Worm (Caenorhabditis elegans) whole organism, L2 larva: ENCODE data around the gene F26F4.12.

ENCODE experiments used
- C34F6.9 ChIP-seq: fragments of 150-350 bp; optimal IDR thresholded peaks from 2 replicates; lab custom pipeline; 2014; ENCODE audit warnings: missing biosample characterization, missing genetic modification characterization
- F13H6.1 ChIP-seq: sonication (generic microtip); optimal IDR thresholded peaks from 2 replicates; lab custom pipeline; 2016; ENCODE audit warnings: missing genetic modification characterization, missing compliant biosample characterization
- Y55F3AM.14 ChIP-seq: fragments of 200-800 bp; sonication (Bioruptor generic); optimal IDR thresholded peaks from 2 replicates; lab custom pipeline; 2018; ENCODE audit warnings: mild to moderate bottlenecking, missing genetic modification characterization, missing compliant biosample characterization
- ZK546.5 ChIP-seq: sonication (generic microtip); optimal IDR thresholded peaks from 2 replicates; lab custom pipeline; 2017; ENCODE audit warnings: missing biosample characterization, missing genetic modification characterization
- alr-1 ChIP-seq: fragments of 150-350 bp; optimal IDR thresholded peaks from 2 replicates; lab custom pipeline; 2014; ENCODE audit warnings: missing biosample characterization, missing genetic modification characterization
- aly-2 ChIP-seq: fragments of 150-350 bp; optimal IDR thresholded peaks from 2 replicates; lab custom pipeline; 2014; ENCODE audit warnings: missing biosample characterization, missing genetic modification characterization
- blmp-1 ChIP-seq: sonication (generic microtip); optimal IDR thresholded peaks from 2 replicates; lab custom pipeline; 2017; ENCODE audit warnings: missing genetic modification characterization, mild to moderate bottlenecking, missing compliant biosample characterization, antibody characterized with exemption, moderate library complexity; ENCODE audit not compliant: insufficient read depth
- ceh-16 ChIP-seq: fragments of 150-350 bp; optimal IDR thresholded peaks from 2 replicates; lab custom pipeline; 2014; ENCODE audit warnings: missing biosample characterization, missing genetic modification characterization
- crh-2 ChIP-seq: sonication (generic microtip); optimal IDR thresholded peaks from 2 replicates; lab custom pipeline; 2017; ENCODE audit warnings: missing biosample characterization, missing genetic modification characterization
- egl-27 ChIP-seq: sonication (generic microtip); optimal IDR thresholded peaks from 3 replicates; lab custom pipeline; 2017; ENCODE audit warnings: missing biosample characterization, missing genetic modification reagents, missing genetic modification characterization
- elt-1 ChIP-seq: fragments of 150-350 bp; optimal IDR thresholded peaks from 2 replicates; lab custom pipeline; 2014; ENCODE audit warnings: missing biosample characterization, missing genetic modification characterization
- elt-3 ChIP-seq: sonication (generic microtip); optimal IDR thresholded peaks from 2 replicates; lab custom pipeline; 2017; ENCODE audit warnings: missing biosample characterization, missing genetic modification characterization
- fos-1 ChIP-seq: fragments of 150-350 bp; optimal IDR thresholded peaks from 2 replicates; lab custom pipeline; 2014; ENCODE audit warnings: missing biosample characterization, missing genetic modification characterization
- gmeb-1 ChIP-seq: fragments of 150-350 bp; optimal IDR thresholded peaks from 2 replicates; lab custom pipeline; 2014; ENCODE audit warnings: missing biosample characterization, missing genetic modification characterization
- lin-13 ChIP-seq: fragments of 150-350 bp; optimal IDR thresholded peaks from 2 replicates; lab custom pipeline; 2014; ENCODE audit warnings: missing biosample characterization, missing genetic modification reagents, missing genetic modification characterization
- lsy-2 ChIP-seq, 2 experiments: fragments of 150-350 bp in 1 of 2; sonication (generic microtip) in 1 of 2; optimal IDR thresholded peaks; 2 replicates each; lab custom pipeline; 2014 to 2017; ENCODE audit warnings: missing biosample characterization in 2 of 2, missing genetic modification characterization in 2 of 2
- mab-5 ChIP-seq: fragments of 150-350 bp; optimal IDR thresholded peaks from 2 replicates; lab custom pipeline; 2014; ENCODE audit warnings: missing biosample characterization, missing genetic modification characterization
- nhr-10 ChIP-seq: sonication (generic microtip); optimal IDR thresholded peaks from 2 replicates; lab custom pipeline; 2017; ENCODE audit warnings: missing biosample characterization, missing genetic modification characterization
- nhr-12 ChIP-seq: fragments of 150-350 bp; optimal IDR thresholded peaks from 2 replicates; lab custom pipeline; 2014; ENCODE audit warnings: missing biosample characterization, missing genetic modification characterization
- nhr-129 ChIP-seq: fragments of 150-350 bp; optimal IDR thresholded peaks from 2 replicates; lab custom pipeline; 2014; ENCODE audit warnings: missing biosample characterization, missing genetic modification characterization
- nhr-21 ChIP-seq: fragments of 150-350 bp; optimal IDR thresholded peaks from 2 replicates; lab custom pipeline; 2014; ENCODE audit warnings: missing biosample characterization, missing genetic modification characterization
- nhr-23 ChIP-seq: fragments of 150-350 bp; optimal IDR thresholded peaks from 2 replicates; lab custom pipeline; 2014; ENCODE audit warnings: missing biosample characterization, missing genetic modification reagents, missing genetic modification characterization
- nhr-237 ChIP-seq: fragments of 150-350 bp; optimal IDR thresholded peaks from 2 replicates; lab custom pipeline; 2014; ENCODE audit warnings: missing biosample characterization, missing genetic modification characterization
- nhr-25 ChIP-seq: fragments of 150-350 bp; sonication (generic microtip); optimal IDR thresholded peaks from 3 replicates; lab custom pipeline; 2014; ENCODE audit warnings: missing biosample characterization, missing genetic modification characterization
- nhr-6 ChIP-seq: fragments of 150-350 bp; optimal IDR thresholded peaks from 2 replicates; lab custom pipeline; 2014; ENCODE audit warnings: missing biosample characterization, missing genetic modification characterization
- peb-1 ChIP-seq: fragments of 150-350 bp; optimal IDR thresholded peaks from 2 replicates; lab custom pipeline; 2014; ENCODE audit warnings: missing biosample characterization, missing genetic modification characterization
- skn-1 ChIP-seq: sonication (generic microtip); optimal IDR thresholded peaks from 2 replicates; lab custom pipeline; 2017; ENCODE audit warnings: missing biosample characterization, missing genetic modification characterization
- snpc-4 ChIP-seq: fragments of 150-350 bp; optimal IDR thresholded peaks from 2 replicates; lab custom pipeline; 2014; ENCODE audit warnings: missing biosample characterization, missing genetic modification characterization
- unc-39 ChIP-seq: fragments of 150-350 bp; optimal IDR thresholded peaks from 2 replicates; lab custom pipeline; 2014; ENCODE audit warnings: missing biosample characterization, missing genetic modification characterization
- unc-55 ChIP-seq: fragments of 150-350 bp; sonication (generic microtip); optimal IDR thresholded peaks from 3 replicates; lab custom pipeline; 2014; ENCODE audit warnings: missing biosample characterization, missing genetic modification reagents, missing genetic modification characterization
- unc-62 ChIP-seq: fragments of 150-350 bp; optimal IDR thresholded peaks from 2 replicates; lab custom pipeline; 2014; ENCODE audit warnings: missing biosample characterization, missing genetic modification reagents, missing genetic modification characterization
- zag-1 ChIP-seq: fragments of 150-350 bp; optimal IDR thresholded peaks from 2 replicates; lab custom pipeline; 2014; ENCODE audit warnings: missing biosample characterization, missing genetic modification characterization
- ztf-1 ChIP-seq: fragments of 200-800 bp; sonication (Bioruptor generic); conservative IDR thresholded peaks from 2 replicates; pipeline ENCODE4 v1.3.6; 2022; ENCODE audit warnings: missing genetic modification characterization, missing compliant biosample characterization
- ztf-11 ChIP-seq: sonication (generic microtip); optimal IDR thresholded peaks from 2 replicates; lab custom pipeline; 2017; ENCODE audit warnings: missing biosample characterization, missing genetic modification characterization
- ztf-4 ChIP-seq: fragments of 150-350 bp; optimal IDR thresholded peaks from 2 replicates; lab custom pipeline; 2014; ENCODE audit warnings: missing biosample characterization, missing genetic modification characterization

The F26F4.12 gene

ce11 chrIII:4944213-4944612, 34.4 kb upstream of the F26F4.12 start, which contains the start of gene ntl-9:
TSS of gene ntl-9 (plus strand) at chrIII:4944513.
- TF ChIP-seq peb-1 (tag; lab: Kevin White, UChicago) (no peak), zag-1 (no peak), fos-1 (tag; lab: Kevin White, UChicago) (no peak), mab-5 (no peak)

ce11 chrIII:4939267-4939666, 29.4 kb upstream of the F26F4.12 start, which contains the start of gene rpb-2:
TSS of gene rpb-2 (plus strand) at chrIII:4939567.
- TF ChIP-seq lin-13 (no peak), nhr-12 (tag; lab: Kevin White, UChicago) (no peak), elt-1 (tag; lab: Kevin White, UChicago) (no peak), crh-2 (tag; lab: Kevin White, UChicago) (no peak), ceh-16 (tag; lab: Kevin White, UChicago) (no peak), nhr-23 (no peak), unc-62 (GFP tag; lab: Kevin White, UChicago) (no peak), elt-3 (tag; lab: Kevin White, UChicago) (no peak), fos-1 (tag; lab: Kevin White, UChicago) (no peak), gmeb-1 (tag; lab: Kevin White, UChicago) (no peak), nhr-237 (tag; lab: Kevin White, UChicago) (no peak), nhr-129 (tag; lab: Kevin White, UChicago) (no peak), blmp-1 (tag; lab: Kevin White, UChicago) (no peak), lsy-2 (tag; optimal IDR thresholded peaks at IDR 0.05; lab: Kevin White, UChicago) (no peak), egl-27 (tag; lab: Kevin White, UChicago) (no peak), ztf-11 (tag; lab: Kevin White, UChicago) (no peak), nhr-10 (no peak), aly-2 (tag; lab: Kevin White, UChicago) (no peak), alr-1 (tag; lab: Kevin White, UChicago) (no peak), ztf-4 (tag; lab: Kevin White, UChicago) (no peak)

DNA sequence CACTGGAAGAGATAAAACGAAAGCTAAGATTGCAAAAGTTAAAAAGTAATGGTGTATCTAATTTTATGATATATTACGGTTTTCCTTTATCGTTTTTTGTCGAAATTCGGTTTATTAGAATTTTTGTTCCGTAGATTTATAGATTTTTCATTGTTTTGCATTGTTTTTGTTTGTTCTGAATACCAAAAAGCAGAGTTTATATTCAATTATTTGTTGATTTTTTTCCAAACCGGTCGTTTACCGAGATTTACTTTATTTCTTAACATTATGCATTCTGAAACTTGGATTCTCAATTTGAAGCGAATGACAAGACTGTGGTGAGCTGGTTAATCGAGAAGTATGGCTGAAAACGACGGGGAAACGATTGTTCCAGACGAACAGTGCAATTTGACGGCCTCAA, 27.2 kb upstream of the F26F4.12 start, which contains the start of gene fsn-1:
fsn-1 (plus strand) TSS at position 301 of the 400 bp plus-strand sequence.
- TF ChIP-seq blmp-1 (tag; lab: Kevin White, UChicago) (no peak), unc-39 (tag; lab: Kevin White, UChicago) (no peak), Y55F3AM.14 (GFP tag; lab: Kevin White, UChicago) (no peak), elt-1 (tag; lab: Kevin White, UChicago) (no peak), aly-2 (tag; lab: Kevin White, UChicago) (no peak), ztf-4 (tag; lab: Kevin White, UChicago) (no peak), nhr-6 (tag; lab: Kevin White, UChicago) (no peak), fos-1 (tag; lab: Kevin White, UChicago) (no peak), ztf-1 (no peak), lsy-2 (tag; optimal IDR thresholded peaks at IDR 0.05; lab: Kevin White, UChicago) (no peak), nhr-21 (tag; lab: Kevin White, UChicago) (no peak), nhr-25 (no peak), elt-3 (tag; lab: Kevin White, UChicago) (no peak), F13H6.1 (no peak), zag-1 (no peak), snpc-4 (no peak)

DNA sequence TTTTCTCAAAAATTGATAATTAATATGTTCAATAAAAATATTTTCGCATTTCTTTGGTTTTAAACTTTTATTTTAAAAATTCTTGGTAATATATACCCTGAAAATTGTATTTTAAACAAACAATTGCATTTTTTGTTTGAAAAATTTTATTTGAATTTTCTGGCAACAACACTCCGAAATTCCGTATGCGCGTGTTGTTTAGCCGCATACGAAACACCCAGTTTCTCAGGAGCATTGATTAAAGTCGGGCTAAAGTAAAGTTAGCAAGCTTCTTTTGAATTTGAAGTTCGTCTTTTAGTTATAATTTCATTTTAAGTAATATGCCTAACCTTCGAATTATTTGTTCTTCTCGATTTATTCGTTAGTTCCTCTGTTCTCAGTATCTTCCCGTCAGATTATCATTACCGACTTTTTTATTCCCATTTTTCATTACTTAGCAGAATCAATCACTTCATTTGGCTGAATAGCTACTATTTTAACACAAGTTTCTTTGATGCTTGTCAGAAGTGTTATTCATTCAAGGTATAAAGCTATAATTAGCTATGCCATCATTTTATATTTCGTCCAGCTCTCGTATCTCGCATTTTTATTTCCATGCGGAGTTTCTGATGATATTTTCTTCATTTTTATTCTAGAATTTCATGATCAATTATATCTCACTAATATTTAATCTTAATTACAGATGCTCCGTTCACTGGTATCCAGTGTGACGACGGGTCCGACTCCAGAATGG, 25.2 kb upstream of the F26F4.12 start, which contains the start of gene mrps-18C:
mrps-18C (plus strand) TSS at position 683 of the 733 bp plus-strand sequence.
- TF ChIP-seq lsy-2 (tag; optimal IDR thresholded peaks at IDR 0.05; lab: Kevin White, UChicago) (peak in 1 of 2 experiments; percentile 53), unc-39 (tag; lab: Kevin White, UChicago) (no peak), aly-2 (tag; lab: Kevin White, UChicago) (no peak), C34F6.9 (peak; percentile 44), gmeb-1 (tag; lab: Kevin White, UChicago) (peak; percentile 50), unc-55 (peak; percentile 52), nhr-10 (no peak), ZK546.5 (tag; lab: Kevin White, UChicago) (no peak), skn-1 (no peak)
